Worm (Caenorhabditis elegans) whole organism, early embryonic: ENCODE results near the gene asp-4.

Experiments used
- B0310.2 ChIP-seq: sonication (generic microtip); optimal IDR thresholded peaks from 2 replicates; lab custom pipeline; 2016; ENCODE audit warnings: mild to moderate bottlenecking, missing genetic modification characterization, missing compliant biosample characterization
- F13C5.2 ChIP-seq: sonication (generic microtip); optimal IDR thresholded peaks from 2 replicates; lab custom pipeline; 2017; ENCODE audit warnings: mild to moderate bottlenecking, missing genetic modification characterization, inconsistent platforms, missing compliant biosample characterization
- aly-1 ChIP-seq: sonication (generic microtip); optimal IDR thresholded peaks from 2 replicates; lab custom pipeline; 2016; ENCODE audit warnings: missing genetic modification characterization, missing compliant biosample characterization
- ama-1 ChIP-seq: fragments of 150-350 bp; optimal IDR thresholded peaks from 2 replicates; lab custom pipeline; 2014
- ceh-13 ChIP-seq: fragments of 200-800 bp; sonication (Bioruptor generic); optimal IDR thresholded peaks from 2 replicates; lab custom pipeline; 2018; ENCODE audit warnings: mild to moderate bottlenecking, missing genetic modification characterization, missing compliant biosample characterization
- ceh-36 ChIP-seq: sonication (generic microtip); optimal IDR thresholded peaks from 2 replicates; lab custom pipeline; 2016; ENCODE audit warnings: missing genetic modification characterization, inconsistent platforms, missing compliant biosample characterization
- ets-7 ChIP-seq: sonication (generic microtip); optimal IDR thresholded peaks from 2 replicates; lab custom pipeline; 2016; ENCODE audit warnings: missing genotype, missing genetic modification characterization, missing compliant biosample characterization
- flt-1 ChIP-seq: fragments of 200-800 bp; sonication (Bioruptor generic); IDR thresholded peaks from 2 replicates; pipeline ENCODE4 v1.3.6; 2022; ENCODE audit warnings: missing genetic modification characterization, missing compliant biosample characterization
- hmbx-1 ChIP-seq: sonication (generic microtip); optimal IDR thresholded peaks from 2 replicates; lab custom pipeline; 2016; ENCODE audit warnings: mild to moderate bottlenecking, missing genetic modification characterization, missing compliant biosample characterization
- hmg-4 ChIP-seq: fragments of 200-800 bp; sonication (Bioruptor generic); optimal IDR thresholded peaks from 2 replicates; lab custom pipeline; 2018; ENCODE audit warnings: mild to moderate bottlenecking, missing genetic modification characterization, missing compliant biosample characterization
- hnd-1 ChIP-seq: sonication (generic microtip); optimal IDR thresholded peaks from 2 replicates; lab custom pipeline; 2016; ENCODE audit warnings: missing genetic modification characterization, missing compliant biosample characterization
- pes-1 ChIP-seq: fragments of 200-800 bp; sonication (Bioruptor generic); IDR thresholded peaks from 2 replicates; pipeline ENCODE4 v1.3.6; 2022; ENCODE audit warnings: missing genetic modification reagents, missing genetic modification characterization, missing compliant biosample characterization
- scrt-1 ChIP-seq: fragments of 200-800 bp; sonication (Bioruptor generic); IDR thresholded peaks from 2 replicates; pipeline ENCODE4 v1.3.6; 2022; ENCODE audit warnings: missing genetic modification characterization, missing compliant biosample characterization
- sea-1 ChIP-seq: fragments of 200-800 bp; sonication (Bioruptor generic); conservative IDR thresholded peaks from 2 replicates; pipeline ENCODE4 v1.3.6; 2022; ENCODE audit warnings: missing genetic modification characterization, missing compliant biosample characterization
- tbx-11 ChIP-seq: fragments of 200-800 bp; sonication (Bioruptor generic); IDR thresholded peaks from 2 replicates; pipeline ENCODE4 v1.3.6; 2022; ENCODE audit warnings: missing genetic modification characterization, missing compliant biosample characterization
- tbx-37 ChIP-seq: fragments of 200-800 bp; sonication (Bioruptor generic); conservative IDR thresholded peaks from 2 replicates; pipeline ENCODE4 v1.3.6; 2022; ENCODE audit warnings: missing genetic modification reagents, missing genetic modification characterization, missing compliant biosample characterization
- tra-4 ChIP-seq: sonication (generic microtip); optimal IDR thresholded peaks from 2 replicates; lab custom pipeline; 2017; ENCODE audit warnings: missing genetic modification characterization, missing compliant biosample characterization

Gene asp-4

ce11 chrX:13189861-13190260 is 31.4 kb downstream of the asp-4 start, which contains the start of gene cwp-5:
TSS of gene cwp-5 (minus strand) at chrX:13189961.
- TF ChIP-seq ceh-13, result no peak
- TF ChIP-seq hmbx-1 (tag; lab: Kevin White, UChicago), result no peak
- TF ChIP-seq B0310.2 (tag; lab: Kevin White, UChicago), result no peak
- TF ChIP-seq scrt-1, result no peak
- no peak for TF ChIP-seq tbx-11
- no peak for TF ChIP-seq F13C5.2 (tag; lab: Kevin White, UChicago)
- no peak for TF ChIP-seq hnd-1 (tag; lab: Kevin White, UChicago)
- no peak for TF ChIP-seq ets-7 (tag; lab: Kevin White, UChicago)
- no peak for TF ChIP-seq ceh-36 (tag; lab: Kevin White, UChicago)
- TF ChIP-seq ama-1 (lab: Kevin White, UChicago), result no peak
- TF ChIP-seq hmg-4 (GFP tag; lab: Kevin White, UChicago), result no peak
- no peak for TF ChIP-seq sea-1 (GFP tag; lab: Robert Waterston, UW)
- no peak for TF ChIP-seq pes-1 (GFP tag; lab: Robert Waterston, UW)
- TF ChIP-seq flt-1, result no peak
- TF ChIP-seq tra-4 (tag; lab: Kevin White, UChicago), result no peak
- TF ChIP-seq tbx-37 (GFP tag; lab: Robert Waterston, UW), result no peak
- no peak for TF ChIP-seq aly-1 (tag; lab: Kevin White, UChicago)

- TF ChIP-seq scrt-1, result no peak
- TF ChIP-seq F13C5.2 (tag; lab: Kevin White, UChicago), result no peak
- TF ChIP-seq ceh-13, result no peak
- TF ChIP-seq hmg-4 (GFP tag; lab: Kevin White, UChicago), result no peak
- no peak for TF ChIP-seq hmbx-1 (tag; lab: Kevin White, UChicago)
- no peak for TF ChIP-seq ama-1 (lab: Kevin White, UChicago)
- TF ChIP-seq tbx-11, result no peak
- TF ChIP-seq ceh-36 (tag; lab: Kevin White, UChicago), result no peak
- no peak for TF ChIP-seq aly-1 (tag; lab: Kevin White, UChicago)
- TF ChIP-seq flt-1, result no peak
- TF ChIP-seq hnd-1 (tag; lab: Kevin White, UChicago), result no peak
- TF ChIP-seq pes-1 (GFP tag; lab: Robert Waterston, UW), result no peak
These were observed 39.2 kb downstream of the asp-4 start for ce11 chrX:13182012-13182411.

DNA sequence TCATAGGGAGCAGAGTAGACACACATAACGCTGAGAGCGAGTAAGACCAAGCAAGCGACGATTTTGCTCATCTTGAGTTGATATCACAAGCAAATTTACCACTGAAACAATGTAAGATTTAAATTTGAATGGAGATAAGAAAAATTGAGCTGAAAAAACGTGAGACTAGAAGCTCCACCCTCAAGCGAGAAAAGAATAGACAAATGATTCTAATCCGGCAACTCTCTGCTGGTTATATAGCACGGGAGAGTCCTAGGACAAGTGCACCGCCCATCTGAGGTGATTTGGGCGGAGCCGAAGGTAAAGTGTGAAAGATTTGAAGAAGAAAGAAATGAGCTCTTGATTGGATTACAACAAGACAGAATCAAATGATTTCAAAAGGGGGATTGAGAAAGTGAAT is 42.9 kb downstream of the asp-4 start, which contains the start of gene nlp-3:
Gene nlp-3, minus strand, starts transcription at position 101 of the 400 bp plus-strand sequence.
- no peak for TF ChIP-seq aly-1 (tag; lab: Kevin White, UChicago)
- no peak for TF ChIP-seq tra-4 (tag; lab: Kevin White, UChicago)
- TF ChIP-seq ceh-36 (tag; lab: Kevin White, UChicago), result no peak
- TF ChIP-seq hnd-1 (tag; lab: Kevin White, UChicago), result no peak

DNA sequence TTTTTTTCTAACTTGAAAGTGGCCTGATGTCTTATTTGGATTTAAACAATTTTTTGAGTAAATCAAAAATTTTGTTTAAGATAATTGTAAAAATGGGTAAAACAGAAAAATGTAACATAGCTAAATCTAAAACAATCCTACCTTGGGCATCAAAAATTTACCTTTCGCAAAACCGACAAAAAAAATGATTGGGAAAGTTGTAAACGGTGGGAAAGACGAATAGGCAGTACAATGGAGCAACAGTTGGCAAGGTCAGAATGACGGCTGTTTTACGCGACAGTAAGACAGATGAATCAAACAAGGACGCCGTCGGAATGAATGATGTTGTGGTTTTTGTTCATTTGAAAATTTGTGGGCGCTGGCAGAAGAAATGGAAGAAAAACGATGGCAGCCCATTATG is 46.8 kb downstream of the asp-4 start:
- TF ChIP-seq tbx-11 (no peak), ceh-36 (tag; lab: Kevin White, UChicago) (no peak), F13C5.2 (tag; lab: Kevin White, UChicago) (no peak), ceh-13 (no peak), hnd-1 (tag; lab: Kevin White, UChicago) (no peak), hmg-4 (GFP tag; lab: Kevin White, UChicago) (no peak)

DNA sequence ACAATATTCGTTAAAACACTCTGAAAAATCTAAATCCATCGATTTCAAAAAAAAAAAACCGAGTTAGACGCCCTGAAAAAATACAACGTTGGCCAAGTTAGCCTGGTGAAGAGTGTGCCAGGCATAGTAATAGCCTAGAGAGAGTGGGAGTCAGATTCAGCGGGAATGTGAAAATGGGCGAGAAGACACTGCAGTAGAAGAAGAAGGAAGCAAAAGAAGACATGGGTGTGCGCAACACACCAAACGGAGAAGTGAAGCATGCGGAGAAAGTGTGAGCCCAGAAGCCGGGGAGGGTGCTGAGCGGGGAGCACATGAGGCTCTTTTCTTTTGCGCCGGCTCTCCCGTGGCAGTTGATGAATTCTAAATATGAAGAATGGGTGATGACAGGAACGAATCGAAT is 50.1 kb downstream of the asp-4 start:
- TF ChIP-seq sea-1 (GFP tag; lab: Robert Waterston, UW) (no peak), F13C5.2 (tag; lab: Kevin White, UChicago) (peak; percentile 18)

DNA sequence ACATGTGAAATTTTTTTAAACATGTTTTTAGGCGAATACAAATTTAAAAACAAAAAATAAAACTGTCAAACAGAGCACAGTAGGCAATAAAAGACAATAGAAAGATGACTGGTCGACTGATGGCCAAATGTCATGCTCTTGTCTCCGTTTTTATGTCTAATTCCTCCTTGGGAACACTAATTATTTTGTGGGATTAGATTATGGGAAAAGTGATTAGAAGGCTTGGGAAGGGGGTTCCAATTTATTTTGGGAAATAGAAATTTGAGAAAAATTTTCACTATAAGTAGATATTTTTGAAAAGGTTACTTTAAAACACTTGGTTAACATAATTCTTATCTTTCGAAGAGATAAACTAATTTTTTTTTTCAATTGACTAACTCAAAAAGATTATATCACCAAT is 50.5 kb downstream of the asp-4 start:
- TF ChIP-seq pes-1 (GFP tag; lab: Robert Waterston, UW), result no peak
- TF ChIP-seq tbx-37 (GFP tag; lab: Robert Waterston, UW), result no peak
- no peak for TF ChIP-seq flt-1
- no peak for TF ChIP-seq F13C5.2 (tag; lab: Kevin White, UChicago)

DNA sequence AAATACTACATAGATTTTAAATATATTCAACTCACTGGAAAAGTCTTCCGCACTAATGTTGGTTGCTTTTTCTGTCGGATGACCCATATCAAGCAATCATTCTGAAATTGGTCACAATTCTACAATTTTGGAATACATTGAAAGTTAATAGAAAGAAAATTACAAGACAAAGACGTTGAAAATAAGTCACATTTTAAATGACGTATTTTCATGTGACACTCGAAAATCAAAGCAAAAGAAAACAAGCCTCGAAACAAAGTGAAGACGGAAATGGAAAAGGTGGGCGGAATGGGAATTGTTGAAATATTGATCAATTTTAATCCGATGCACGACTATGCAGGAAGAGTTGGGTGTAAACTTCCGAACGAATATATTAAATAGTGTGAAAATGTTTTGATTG is 51.3 kb downstream of the asp-4 start, which contains the start of gene mob-2:
Gene mob-2, minus strand, starts transcription at position 101 of the 400 bp plus-strand sequence.
- TF ChIP-seq pes-1 (GFP tag; lab: Robert Waterston, UW) (no peak), tbx-37 (GFP tag; lab: Robert Waterston, UW) (no peak), B0310.2 (tag; lab: Kevin White, UChicago) (no peak), hmbx-1 (tag; lab: Kevin White, UChicago) (no peak), hnd-1 (tag; lab: Kevin White, UChicago) (no peak), scrt-1 (no peak), flt-1 (no peak), ceh-13 (no peak), aly-1 (tag; lab: Kevin White, UChicago) (no peak), tra-4 (tag; lab: Kevin White, UChicago) (no peak), ceh-36 (tag; lab: Kevin White, UChicago) (no peak), sea-1 (GFP tag; lab: Robert Waterston, UW) (no peak), tbx-11 (no peak)

DNA sequence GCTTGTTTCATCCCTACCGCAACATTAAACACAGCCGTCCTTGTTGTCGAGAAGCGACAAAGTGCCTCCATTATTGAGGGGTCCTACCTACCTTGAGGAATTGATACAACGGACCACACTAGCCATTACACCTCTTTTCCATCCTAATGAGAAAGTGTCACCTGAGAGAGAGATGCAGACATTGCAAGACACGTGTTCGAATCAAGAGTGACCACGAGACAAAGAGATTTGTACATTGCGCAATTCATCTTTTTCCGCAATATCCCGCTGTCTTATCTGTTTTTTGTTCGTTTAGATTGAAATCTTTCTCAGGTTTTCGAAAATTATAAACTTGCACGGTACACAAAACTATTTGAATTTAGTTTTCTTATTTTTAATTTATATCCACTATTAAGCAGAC is 52.1 kb downstream of the asp-4 start:
- TF ChIP-seq scrt-1, result no peak
- TF ChIP-seq hmg-4 (GFP tag; lab: Kevin White, UChicago), result no peak
- TF ChIP-seq ceh-13, result no peak
- TF ChIP-seq hnd-1 (tag; lab: Kevin White, UChicago), result no peak
- no peak for TF ChIP-seq tra-4 (tag; lab: Kevin White, UChicago)
- no peak for TF ChIP-seq F13C5.2 (tag; lab: Kevin White, UChicago)
- no peak for TF ChIP-seq tbx-11
- TF ChIP-seq flt-1, result no peak
- TF ChIP-seq tbx-37 (GFP tag; lab: Robert Waterston, UW), result no peak
- TF ChIP-seq B0310.2 (tag; lab: Kevin White, UChicago), result no peak
- no peak for TF ChIP-seq ama-1 (lab: Kevin White, UChicago)
- TF ChIP-seq pes-1 (GFP tag; lab: Robert Waterston, UW), result no peak
- no peak for TF ChIP-seq ceh-36 (tag; lab: Kevin White, UChicago)
- TF ChIP-seq aly-1 (tag; lab: Kevin White, UChicago), result no peak
- no peak for TF ChIP-seq sea-1 (GFP tag; lab: Robert Waterston, UW)
- TF ChIP-seq ets-7 (tag; lab: Kevin White, UChicago), result no peak
- no peak for TF ChIP-seq hmbx-1 (tag; lab: Kevin White, UChicago)
